Fruit fly (Drosophila melanogaster) whole organism, embryonic: ENCODE measurements around the gene CG13801.

Experiments
- Abd-B ChIP-seq: fragments of 200-800 bp; sonication (Bioruptor generic); optimal IDR thresholded peaks from 2 replicates; lab custom pipeline; 2018; ENCODE audit warnings: missing biosample characterization, mild to moderate bottlenecking, missing genetic modification characterization, moderate library complexity
- BtbVII ChIP-seq: fragments of 200-800 bp; sonication (Bioruptor generic); optimal IDR thresholded peaks from 3 replicates; lab custom pipeline; 2017; ENCODE audit warnings: missing biosample characterization, mild to moderate bottlenecking, missing genetic modification characterization
- CG11695 ChIP-seq: fragments of 200-800 bp; sonication (Bioruptor generic); IDR thresholded peaks from 3 replicates; pipeline ENCODE4 v1.3.6; 2022; ENCODE audit warnings: missing biosample characterization, missing genetic modification characterization
- CG13296 ChIP-seq: fragments of 200-800 bp; sonication (Bioruptor generic); optimal IDR thresholded peaks from 3 replicates; lab custom pipeline; 2018; ENCODE audit warnings: missing biosample characterization, mild to moderate bottlenecking, missing genetic modification characterization
- CG13894 ChIP-seq: fragments of 200-800 bp; sonication (Bioruptor generic); optimal IDR thresholded peaks from 3 replicates; lab custom pipeline; 2018; ENCODE audit warnings: missing biosample characterization, mild to moderate bottlenecking, missing genetic modification characterization, moderate library complexity
- CG14014 ChIP-seq: fragments of 200-800 bp; sonication (Bioruptor generic); IDR thresholded peaks from 2 replicates; pipeline ENCODE4 v1.3.6; 2022; ENCODE audit warnings: missing biosample characterization, missing genetic modification characterization
- CG14667 ChIP-seq: fragments of 200-800 bp; sonication (Bioruptor generic); IDR thresholded peaks from 2 replicates; pipeline ENCODE4 v1.3.6; 2022; ENCODE audit warnings: missing biosample characterization, missing genetic modification characterization
- CG15479 ChIP-seq: fragments of 200-800 bp; sonication (Bioruptor generic); optimal IDR thresholded peaks from 3 replicates; lab custom pipeline; 2019; ENCODE audit warnings: missing biosample characterization, mild to moderate bottlenecking, missing genetic modification characterization, moderate library complexity
- CG16813 ChIP-seq: fragments of 200-800 bp; sonication (Bioruptor generic); IDR thresholded peaks from 3 replicates; pipeline ENCODE4 v1.3.6; 2022; ENCODE audit warnings: missing biosample characterization, missing genetic modification characterization; ENCODE audit not compliant: partially characterized antibody
- CG17361 ChIP-seq: fragments of 200-800 bp; sonication (Bioruptor generic); IDR thresholded peaks from 3 replicates; pipeline ENCODE4 v1.3.6; 2022; ENCODE audit warnings: missing biosample characterization, missing genetic modification characterization
- CG17612 ChIP-seq: fragments of 200-800 bp; sonication (Bioruptor generic); IDR thresholded peaks from 2 replicates; pipeline ENCODE4 v1.3.6; 2022; ENCODE audit warnings: missing biosample characterization, missing genetic modification characterization
- CG2129 ChIP-seq: fragments of 200-800 bp; sonication (Bioruptor generic); IDR thresholded peaks from 2 replicates; pipeline ENCODE4 v1.3.6; 2022; ENCODE audit warnings: missing biosample characterization, missing genetic modification characterization; ENCODE audit not compliant: partially characterized antibody
- CG30403 ChIP-seq: fragments of 200-800 bp; sonication (Bioruptor generic); optimal IDR thresholded peaks from 3 replicates; lab custom pipeline; 2016; ENCODE audit warnings: missing biosample characterization, missing genetic modification characterization
- CG3995 ChIP-seq: fragments of 200-800 bp; sonication (Bioruptor generic); optimal IDR thresholded peaks from 3 replicates; lab custom pipeline; 2016; ENCODE audit warnings: missing biosample characterization, missing genetic modification characterization
- CG4820 ChIP-seq: fragments of 200-800 bp; sonication (Bioruptor generic); optimal IDR thresholded peaks from 3 replicates; lab custom pipeline; 2016; ENCODE audit warnings: missing biosample characterization, missing genetic modification characterization
- CG6854 ChIP-seq: fragments of 200-800 bp; sonication (Bioruptor generic); optimal IDR thresholded peaks from 3 replicates; lab custom pipeline; 2017; ENCODE audit warnings: missing biosample characterization, mild to moderate bottlenecking, missing genetic modification characterization
- CG7372 ChIP-seq: fragments of 200-800 bp; sonication (Bioruptor generic); IDR thresholded peaks from 2 replicates; pipeline ENCODE4 v1.3.6; 2022; ENCODE audit warnings: missing biosample characterization, missing genetic modification characterization
- CG9609 ChIP-seq: fragments of 200-800 bp; sonication (Bioruptor generic); optimal IDR thresholded peaks from 3 replicates; lab custom pipeline; 2016; ENCODE audit warnings: missing biosample characterization, missing genetic modification characterization
- CG9727 ChIP-seq: fragments of 200-800 bp; sonication (Bioruptor generic); optimal IDR thresholded peaks from 3 replicates; lab custom pipeline; 2017; ENCODE audit warnings: missing biosample characterization, mild to moderate bottlenecking, missing genetic modification characterization
- E2f1 ChIP-seq: fragments of 200-800 bp; sonication (Bioruptor generic); IDR thresholded peaks from 2 replicates; pipeline ENCODE4 v1.3.6; 2022; ENCODE audit warnings: missing biosample characterization, missing genetic modification characterization
- ERR ChIP-seq: fragments of 200-800 bp; sonication (Bioruptor generic); optimal IDR thresholded peaks from 2 replicates; lab custom pipeline; 2016; ENCODE audit warnings: missing biosample characterization, missing genetic modification characterization
- Ets97D ChIP-seq: fragments of 200-800 bp; sonication (Bioruptor generic); optimal IDR thresholded peaks from 3 replicates; lab custom pipeline; 2016; ENCODE audit warnings: missing biosample characterization, missing genetic modification characterization
- Fer2 ChIP-seq: fragments of 200-800 bp; sonication (Bioruptor generic); optimal IDR thresholded peaks from 2 replicates; lab custom pipeline; 2018; ENCODE audit warnings: missing biosample characterization, mild to moderate bottlenecking, missing genetic modification characterization, moderate library complexity
- GATAe ChIP-seq: fragments of 200-800 bp; sonication (Bioruptor generic); conservative IDR thresholded peaks from 2 replicates; pipeline ENCODE4 v1.3.6; 2022; ENCODE audit warnings: missing biosample characterization, missing genetic modification characterization
- NFAT ChIP-seq: fragments of 200-800 bp; sonication (Bioruptor generic); IDR thresholded peaks from 2 replicates; pipeline ENCODE4 v1.3.6; 2022; ENCODE audit warnings: missing biosample characterization, missing genetic modification characterization
- Nf-YA ChIP-seq: fragments of 200-800 bp; sonication (Bioruptor generic); IDR thresholded peaks from 2 replicates; pipeline ENCODE4 v1.3.6; 2022; ENCODE audit warnings: missing biosample characterization, missing genetic modification characterization
- Rx ChIP-seq: fragments of 200-800 bp; sonication (Bioruptor generic); IDR thresholded peaks from 2 replicates; pipeline ENCODE4 v1.3.6; 2022; ENCODE audit warnings: missing biosample characterization, missing genetic modification characterization
- Sox102F ChIP-seq: fragments of 200-800 bp; sonication (Bioruptor generic); optimal IDR thresholded peaks from 2 replicates; lab custom pipeline; 2018; ENCODE audit warnings: missing biosample characterization, mild to moderate bottlenecking, missing genetic modification characterization, moderate library complexity
- TFAM ChIP-seq: fragments of 200-800 bp; sonication (Bioruptor generic); optimal IDR thresholded peaks from 2 replicates; lab custom pipeline; 2017; ENCODE audit warnings: missing biosample characterization, missing genetic modification characterization, inconsistent platforms
- bab2 ChIP-seq: fragments of 200-800 bp; sonication (Bioruptor generic); optimal IDR thresholded peaks from 2 replicates; lab custom pipeline; 2016; ENCODE audit warnings: missing biosample characterization, missing genetic modification characterization
- cg ChIP-seq: fragments of 200-800 bp; sonication (Bioruptor generic); optimal IDR thresholded peaks from 3 replicates; lab custom pipeline; 2019; ENCODE audit warnings: missing biosample characterization, mild to moderate bottlenecking, missing genetic modification characterization, moderate library complexity
- chinmo ChIP-seq: fragments of 200-800 bp; sonication (Bioruptor generic); IDR thresholded peaks from 4 replicates; pipeline ENCODE4 v1.3.6; 2022; ENCODE audit warnings: missing biosample characterization, missing genetic modification characterization; ENCODE audit not compliant: partially characterized antibody
- corto ChIP-seq: fragments of 200-800 bp; sonication (Bioruptor generic); optimal IDR thresholded peaks from 2 replicates; lab custom pipeline; 2016; ENCODE audit warnings: missing biosample characterization, mild to moderate bottlenecking, missing genetic modification characterization, moderate library complexity
- da ChIP-seq: fragments of 200-800 bp; sonication (Bioruptor generic); optimal IDR thresholded peaks from 2 replicates; lab custom pipeline; 2016; ENCODE audit warnings: missing biosample characterization, missing genetic modification characterization
- danr ChIP-seq: fragments of 200-800 bp; sonication (Bioruptor generic); IDR thresholded peaks from 2 replicates; pipeline ENCODE4 v1.3.6; 2022; ENCODE audit warnings: missing biosample characterization, missing genetic modification characterization
- disco-r ChIP-seq: fragments of 200-800 bp; sonication (Bioruptor generic); optimal IDR thresholded peaks from 2 replicates; lab custom pipeline; 2016; ENCODE audit warnings: missing biosample characterization, missing genetic modification characterization
- eyg ChIP-seq: fragments of 200-800 bp; sonication (Bioruptor generic); optimal IDR thresholded peaks from 3 replicates; lab custom pipeline; 2016; ENCODE audit warnings: missing biosample characterization, missing genetic modification characterization
- fd96Cb ChIP-seq: fragments of 200-800 bp; sonication (Bioruptor generic); optimal IDR thresholded peaks from 2 replicates; lab custom pipeline; 2018; ENCODE audit warnings: missing biosample characterization, mild to moderate bottlenecking, missing genetic modification characterization, moderate library complexity
- fru ChIP-seq: fragments of >200 bp; optimal IDR thresholded peaks from 2 replicates; lab custom pipeline; 2017
- gce ChIP-seq: fragments of 200-800 bp; sonication (Bioruptor generic); IDR thresholded peaks from 3 replicates; pipeline ENCODE4 v1.3.6; 2022; ENCODE audit warnings: missing biosample characterization, missing genetic modification characterization
- hkb ChIP-seq, 2 experiments: fragments of 200-800 bp in 1 of 2; fragments of >200 bp in 1 of 2; sonication (Bioruptor generic) in 1 of 2; IDR thresholded peaks in 1 of 2; optimal IDR thresholded peaks in 1 of 2; 2 replicates each; pipeline versions ENCODE4 v1.3.6 to Lab custom; 2017 to 2022; ENCODE audit warnings: missing biosample characterization in 1 of 2, missing genetic modification characterization in 1 of 2
- kni ChIP-seq: fragments of 200-800 bp; sonication (Bioruptor generic); optimal IDR thresholded peaks from 3 replicates; lab custom pipeline; 2017; ENCODE audit warnings: mild to moderate bottlenecking, missing biosample characterization, missing genetic modification reagents, missing genetic modification characterization
- lbe ChIP-seq: fragments of 200-800 bp; sonication (Bioruptor generic); optimal IDR thresholded peaks from 2 replicates; lab custom pipeline; 2016; ENCODE audit warnings: missing biosample characterization, mild to moderate bottlenecking, missing genetic modification characterization
- oc ChIP-seq: fragments of 200-800 bp; sonication (Bioruptor generic); optimal IDR thresholded peaks from 2 replicates; lab custom pipeline; 2018; ENCODE audit warnings: missing biosample characterization, mild to moderate bottlenecking, missing genetic modification characterization, moderate library complexity
- p53 ChIP-seq: fragments of 200-800 bp; sonication (Bioruptor generic); optimal IDR thresholded peaks from 2 replicates; lab custom pipeline; 2016; ENCODE audit warnings: missing biosample characterization, missing genetic modification characterization
- pan ChIP-seq, 4 experiments: fragments of >200 bp in 3 of 4; fragments of 200-800 bp in 1 of 4; sonication (Bioruptor generic) in 1 of 4; optimal IDR thresholded peaks in 3 of 4; IDR thresholded peaks in 1 of 4; 2 replicates each; pipeline versions ENCODE4 v1.3.6 to Lab custom; 2017 to 2022; ENCODE audit warnings: missing biosample characterization in 2 of 4, missing genetic modification characterization in 2 of 4, mixed read lengths in 1 of 4
- sima ChIP-seq: fragments of 200-800 bp; sonication (Bioruptor generic); optimal IDR thresholded peaks from 2 replicates; lab custom pipeline; 2016; ENCODE audit warnings: missing biosample characterization, missing genetic modification characterization
- tin ChIP-seq: fragments of 200-800 bp; sonication (Bioruptor generic); optimal IDR thresholded peaks from 3 replicates; lab custom pipeline; 2016; ENCODE audit warnings: missing biosample characterization, missing genetic modification characterization
- tll ChIP-seq, 2 experiments: fragments of 200-800 bp in 1 of 2; fragments of >200 bp in 1 of 2; sonication (Bioruptor generic) in 1 of 2; optimal IDR thresholded peaks; 2 replicates each; lab custom pipeline; 2017 to 2019; ENCODE audit warnings: missing biosample characterization in 2 of 2, missing genetic modification characterization in 2 of 2, mild to moderate bottlenecking in 1 of 2, moderate library complexity in 1 of 2
- usp ChIP-seq: fragments of >200 bp; optimal IDR thresholded peaks from 2 replicates; lab custom pipeline; 2017; ENCODE audit warnings: missing biosample characterization, missing genetic modification characterization

Gene CG13801

DNA sequence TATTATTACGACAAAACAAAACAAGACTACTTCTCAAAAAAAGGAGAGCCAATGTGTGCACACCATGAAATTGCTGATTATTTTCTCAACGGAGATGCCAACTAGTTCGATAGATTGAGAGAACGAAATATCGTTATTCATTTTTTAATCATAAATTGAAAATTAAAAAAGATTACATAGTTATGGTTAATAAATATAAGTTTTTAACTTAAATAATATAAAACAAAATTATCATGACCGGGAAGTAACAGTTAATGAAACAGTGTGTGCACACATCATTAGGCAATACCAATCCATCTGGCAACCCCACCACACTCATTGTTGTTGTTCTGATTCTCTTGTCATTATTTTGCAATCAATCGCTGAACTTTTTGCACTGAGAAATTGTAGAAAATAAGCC is 11.5 kb downstream of the CG13801 start, which contains the start of the genes CG1317 and CG8993 (continued):
- TF ChIP-seq chinmo (GFP tag; lab: Robert Waterston, UW): 0 out of 4 replicates have a peak, but pooled peaks have one; percentile 22
- TF ChIP-seq da (GFP tag; lab: Kevin White, UChicago): no peak
- TF ChIP-seq NFAT: no peak
- TF ChIP-seq CG7372 (GFP tag; lab: Robert Waterston, UW): no peak
- no peak for TF ChIP-seq CG9609
- TF ChIP-seq sima (GFP tag; lab: Kevin White, UChicago): no peak
- TF ChIP-seq CG11695: no peak
- no peak for TF ChIP-seq eyg (GFP tag; lab: Kevin White, UChicago)
- TF ChIP-seq CG2129: peak; percentile 50
- peak in 1 of 2 experiments; percentile 11 for TF ChIP-seq tll (GFP tag; optimal IDR thresholded peaks at IDR 0.05; lab: Kevin White, UChicago)
- no peak for TF ChIP-seq disco-r (GFP tag; lab: Kevin White, UChicago)
- no peak for TF ChIP-seq ERR (GFP tag; lab: Kevin White, UChicago)
- TF ChIP-seq fd96Cb: no peak
- peak; percentile 95 for TF ChIP-seq CG3995 (GFP tag; lab: Kevin White, UChicago)
- TF ChIP-seq CG17361 (GFP tag; lab: Robert Waterston, UW): peak; percentile 74; the same call in 2 of the 3 replicates
- TF ChIP-seq TFAM (GFP tag; lab: Kevin White, UChicago): no peak
- no peak for TF ChIP-seq CG6854
- no peak for TF ChIP-seq Nf-YA (GFP tag; lab: Robert Waterston, UW)
- TF ChIP-seq cg (GFP tag; lab: Kevin White, UChicago): no peak
- 0 out of 2 replicates have a peak, but pooled peaks have one; percentile 18 for TF ChIP-seq E2f1 (GFP tag; lab: Robert Waterston, UW)
- no peak for TF ChIP-seq GATAe (GFP tag; lab: Robert Waterston, UW)
- no peak for TF ChIP-seq Rx (GFP tag; lab: Robert Waterston, UW)
- peak; percentile 64 for TF ChIP-seq CG30403 (GFP tag; lab: Kevin White, UChicago)
- TF ChIP-seq usp (GFP tag; lab: Kevin White, UChicago): no peak
- TF ChIP-seq kni (GFP tag; lab: Kevin White, UChicago): no peak
- peak; percentile 45 for TF ChIP-seq tin (GFP tag; lab: Kevin White, UChicago)
- TF ChIP-seq Fer2 (tag; lab: Kevin White, UChicago): no peak
- no peak for TF ChIP-seq danr (GFP tag; lab: Robert Waterston, UW)
- no peak for TF ChIP-seq CG14667
- no peak for TF ChIP-seq CG17612
- no peak for TF ChIP-seq BtbVII (GFP tag; lab: Kevin White, UChicago)
- no peak for TF ChIP-seq gce (GFP tag; lab: Robert Waterston, UW)
- peak; percentile 69 for TF ChIP-seq CG16813 (GFP tag; lab: Robert Waterston, UW)
- TF ChIP-seq p53 (GFP tag; lab: Kevin White, UChicago): no peak
- no peak for TF ChIP-seq bab2 (GFP tag; lab: Kevin White, UChicago)
- peak; percentile 4 for TF ChIP-seq corto (GFP tag; lab: Kevin White, UChicago)
- TF ChIP-seq Ets97D (GFP tag; lab: Kevin White, UChicago): peak; percentile 7
- TF ChIP-seq CG14014 (GFP tag; lab: Robert Waterston, UW): peak; percentile 41; the same call in 1 of the 2 replicates
- TF ChIP-seq Sox102F (GFP tag; lab: Kevin White, UChicago): peak; percentile 62
- no peak for TF ChIP-seq lbe (GFP tag; lab: Kevin White, UChicago)
- peak; percentile 61 for TF ChIP-seq CG9727
- TF ChIP-seq CG4820 (GFP tag; lab: Kevin White, UChicago): peak; percentile 57
- TF ChIP-seq CG13296 (GFP tag; lab: Kevin White, UChicago): peak; percentile 26
- TF ChIP-seq oc (tag; lab: Kevin White, UChicago): no peak
- TF ChIP-seq CG13894 (tag; lab: Kevin White, UChicago): peak; percentile 24
- peak; percentile 64 for TF ChIP-seq Abd-B (GFP tag; lab: Kevin White, UChicago)
- TF ChIP-seq CG15479 (GFP tag; lab: Kevin White, UChicago): no peak
- no peak for TF ChIP-seq fru (lab: Kevin White, UChicago)
- TF ChIP-seq hkb (optimal IDR thresholded peaks at IDR 0.05; lab: Kevin White, UChicago): peak; percentile 14
- TF ChIP-seq hkb (GFP tag; IDR thresholded peaks at IDR 0.05; lab: Robert Waterston, UW): no peak; the same call in 1 of the 2 replicates
- TF ChIP-seq pan (optimal IDR thresholded peaks at IDR 0.05; lab: Kevin White, UChicago): no peak
- no peak for TF ChIP-seq pan (GFP tag; optimal IDR thresholded peaks at IDR 0.05 in 1 of 2, IDR thresholded peaks at IDR 0.05 in 1 of 2)
